Worm (Caenorhabditis elegans) whole organism, L2 larva: Measurements from ENCODE around the gene T04H1.12.

Source experiments
- ama-1 ChIP-seq: fragments of 150-350 bp; optimal IDR thresholded peaks from 2 replicates; lab custom pipeline; 2018; ENCODE audit warnings: inconsistent platforms
- lin-39 ChIP-seq: fragments of 150-350 bp; optimal IDR thresholded peaks from 2 replicates; lab custom pipeline; 2014; ENCODE audit warnings: missing biosample characterization, missing genetic modification reagents, missing genetic modification characterization
- nhr-11 ChIP-seq: fragments of 150-350 bp; optimal IDR thresholded peaks from 2 replicates; lab custom pipeline; 2014; ENCODE audit warnings: missing biosample characterization, missing genetic modification characterization
- sem-4 ChIP-seq: fragments of 150-350 bp; optimal IDR thresholded peaks from 2 replicates; lab custom pipeline; 2014; ENCODE audit warnings: missing biosample characterization, missing genetic modification reagents, missing genetic modification characterization
- unc-39 ChIP-seq: fragments of 150-350 bp; optimal IDR thresholded peaks from 2 replicates; lab custom pipeline; 2014; ENCODE audit warnings: missing biosample characterization, missing genetic modification characterization
- unc-62 ChIP-seq: fragments of 150-350 bp; optimal IDR thresholded peaks from 2 replicates; lab custom pipeline; 2014; ENCODE audit warnings: missing biosample characterization, missing genetic modification reagents, missing genetic modification characterization

DNA sequence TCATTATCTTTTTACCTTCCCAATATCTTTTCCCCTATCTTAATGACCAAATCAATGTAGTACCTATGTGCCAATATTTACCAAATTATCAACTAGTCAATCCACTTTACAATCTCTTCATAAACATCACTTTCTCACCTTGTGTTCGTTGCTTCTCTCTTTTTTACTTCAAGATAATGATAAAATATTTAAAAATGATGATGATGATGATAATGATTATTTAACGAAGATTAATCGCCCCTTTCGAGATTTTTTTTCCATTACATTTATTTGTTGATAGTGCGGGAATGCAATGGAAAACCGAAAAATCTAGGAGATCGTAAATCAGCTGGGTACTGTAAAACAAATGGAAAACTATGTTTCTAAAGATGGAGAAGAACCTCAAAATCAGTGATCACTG is 38.6 kb downstream of the T04H1.12 start:
- no peak for TF ChIP-seq ama-1
- no peak for TF ChIP-seq unc-39 (tag; lab: Kevin White, UChicago)
- TF ChIP-seq lin-39 (tag; lab: Kevin White, UChicago): no peak
- TF ChIP-seq nhr-11 (tag; lab: Kevin White, UChicago): no peak
- no peak for TF ChIP-seq unc-62 (GFP tag; lab: Kevin White, UChicago)
- no peak for TF ChIP-seq sem-4 (tag; lab: Kevin White, UChicago)
